Worm (Caenorhabditis elegans) whole organism, young adult: ENCODE measurements around the gene par-2.

Source experiments
- B0035.1 ChIP-seq: sonication (generic microtip); optimal IDR thresholded peaks from 2 replicates; lab custom pipeline; 2016; ENCODE audit warnings: missing genetic modification characterization, mild to moderate bottlenecking, missing compliant biosample characterization, missing genotype, missing genetic modification reagents
- C17E4.6 ChIP-seq: fragments of 200-800 bp; sonication (Bioruptor generic); IDR thresholded peaks from 2 replicates; pipeline ENCODE4 v1.3.6; 2022; ENCODE audit warnings: missing genetic modification reagents, missing genetic modification characterization, missing compliant biosample characterization
- F33H1.4 ChIP-seq: fragments of 200-800 bp; sonication (Bioruptor generic); IDR thresholded peaks from 2 replicates; pipeline ENCODE4 v1.3.6; 2022; ENCODE audit warnings: missing genetic modification reagents, missing genetic modification characterization, missing compliant biosample characterization
- F39B2.1 ChIP-seq: fragments of 200-800 bp; sonication (Bioruptor generic); IDR thresholded peaks from 2 replicates; pipeline ENCODE4 v1.3.6; 2022; ENCODE audit warnings: missing genetic modification reagents, missing genetic modification characterization, missing compliant biosample characterization
- F52B5.7 ChIP-seq: sonication (generic microtip); optimal IDR thresholded peaks from 2 replicates; lab custom pipeline; 2016; ENCODE audit warnings: mild to moderate bottlenecking, missing genetic modification characterization, missing compliant biosample characterization
- T07F8.4 ChIP-seq: sonication (generic microtip); optimal IDR thresholded peaks from 2 replicates; lab custom pipeline; 2016; ENCODE audit warnings: mild to moderate bottlenecking, missing genetic modification characterization, moderate library complexity, missing compliant biosample characterization
- Y56A3A.18 ChIP-seq: fragments of 200-800 bp; sonication (Bioruptor generic); IDR thresholded peaks from 2 replicates; pipeline ENCODE4 v1.3.6; 2022; ENCODE audit warnings: missing genetic modification reagents, missing genetic modification characterization, missing compliant biosample characterization
- Y79H2A.3 ChIP-seq: fragments of 200-800 bp; sonication (Bioruptor generic); conservative IDR thresholded peaks from 2 replicates; pipeline ENCODE4 v1.3.6; 2022; ENCODE audit warnings: missing genetic modification reagents, missing genetic modification characterization, missing compliant biosample characterization
- ZK185.1 ChIP-seq: sonication (generic microtip); optimal IDR thresholded peaks from 2 replicates; lab custom pipeline; 2016; ENCODE audit warnings: mild to moderate bottlenecking, missing genetic modification characterization, missing compliant biosample characterization; ENCODE audit not compliant: poor library complexity, severe bottlenecking
- athp-1 ChIP-seq: sonication (generic microtip); optimal IDR thresholded peaks from 2 replicates; lab custom pipeline; 2017; ENCODE audit warnings: mild to moderate bottlenecking, missing genetic modification characterization, missing compliant biosample characterization
- attf-3 ChIP-seq: fragments of 200-800 bp; sonication (Bioruptor generic); conservative IDR thresholded peaks from 2 replicates; pipeline ENCODE4 v1.3.6; 2022; ENCODE audit warnings: missing genetic modification reagents, missing genetic modification characterization, missing compliant biosample characterization
- attf-5 ChIP-seq: fragments of 200-800 bp; sonication (Bioruptor generic); optimal IDR thresholded peaks from 2 replicates; lab custom pipeline; 2018; ENCODE audit warnings: mild to moderate bottlenecking, missing genetic modification characterization, missing compliant biosample characterization
- ccch-3 ChIP-seq: fragments of 200-800 bp; sonication (Bioruptor generic); optimal IDR thresholded peaks from 2 replicates; lab custom pipeline; 2018; ENCODE audit warnings: mild to moderate bottlenecking, missing genetic modification characterization, missing compliant biosample characterization
- cebp-2 ChIP-seq: fragments of 200-800 bp; sonication (Bioruptor generic); IDR thresholded peaks from 2 replicates; pipeline ENCODE4 v1.3.6; 2022; ENCODE audit warnings: missing genetic modification characterization, missing compliant biosample characterization
- ceh-27 ChIP-seq: fragments of 200-800 bp; sonication (Bioruptor generic); optimal IDR thresholded peaks from 2 replicates; lab custom pipeline; 2018; ENCODE audit warnings: mild to moderate bottlenecking, missing genetic modification characterization, moderate library complexity, missing compliant biosample characterization
- ceh-91 ChIP-seq: fragments of 200-800 bp; sonication (Bioruptor generic); IDR thresholded peaks from 2 replicates; pipeline ENCODE4 v1.3.6; 2022; ENCODE audit warnings: missing genetic modification reagents, missing genetic modification characterization, missing compliant biosample characterization
- chd-7 ChIP-seq: sonication (generic microtip); optimal IDR thresholded peaks from 2 replicates; lab custom pipeline; 2016; ENCODE audit warnings: mild to moderate bottlenecking, missing genetic modification characterization, moderate library complexity, missing compliant biosample characterization
- die-1 ChIP-seq: sonication (generic microtip); optimal IDR thresholded peaks from 2 replicates; lab custom pipeline; 2016; ENCODE audit warnings: missing genotype, mild to moderate bottlenecking, missing genetic modification characterization, missing compliant biosample characterization
- egl-18 ChIP-seq: fragments of 200-800 bp; sonication (Bioruptor generic); IDR thresholded peaks from 2 replicates; pipeline ENCODE4 v1.3.6; 2022; ENCODE audit warnings: missing genetic modification reagents, missing genetic modification characterization, missing compliant biosample characterization
- egrh-3 ChIP-seq: fragments of 200-800 bp; sonication (Bioruptor generic); IDR thresholded peaks from 2 replicates; pipeline ENCODE4 v1.3.6; 2022; ENCODE audit warnings: missing genetic modification reagents, missing genetic modification characterization, missing compliant biosample characterization
- hrde-1 ChIP-seq: sonication (generic microtip); optimal IDR thresholded peaks from 2 replicates; lab custom pipeline; 2016; ENCODE audit warnings: missing genetic modification characterization, mild to moderate bottlenecking, missing compliant biosample characterization, moderate library complexity, missing genotype, missing genetic modification reagents, borderline replicate concordance
- lin-40 ChIP-seq: sonication (generic microtip); optimal IDR thresholded peaks from 2 replicates; lab custom pipeline; 2016; ENCODE audit warnings: missing genetic modification characterization, mild to moderate bottlenecking, missing compliant biosample characterization, missing genotype, missing genetic modification reagents
- lsy-27 ChIP-seq: sonication (generic microtip); optimal IDR thresholded peaks from 2 replicates; lab custom pipeline; 2017; ENCODE audit warnings: missing genetic modification characterization, mild to moderate bottlenecking, missing compliant biosample characterization, antibody characterized with exemption, missing genotype, borderline replicate concordance; ENCODE audit not compliant: insufficient read depth
- mxl-1 ChIP-seq: sonication (generic microtip); optimal IDR thresholded peaks from 2 replicates; lab custom pipeline; 2016; ENCODE audit warnings: missing genetic modification characterization, missing compliant biosample characterization
- nfya-1 ChIP-seq: sonication (generic microtip); optimal IDR thresholded peaks from 2 replicates; lab custom pipeline; 2017; ENCODE audit warnings: antibody characterized with exemption, missing compliant biosample characterization, missing genetic modification characterization, borderline replicate concordance; ENCODE audit not compliant: insufficient read depth
- nfyb-1 ChIP-seq: fragments of 200-800 bp; sonication (Bioruptor generic); IDR thresholded peaks from 2 replicates; pipeline ENCODE4 v1.3.6; 2022; ENCODE audit warnings: missing genetic modification reagents, missing genetic modification characterization, missing compliant biosample characterization
- nhr-90 ChIP-seq: sonication (generic microtip); optimal IDR thresholded peaks from 2 replicates; lab custom pipeline; 2016; ENCODE audit warnings: missing genotype, mild to moderate bottlenecking, missing genetic modification characterization, missing compliant biosample characterization
- pbrm-1 ChIP-seq: fragments of 200-800 bp; sonication (Bioruptor generic); IDR thresholded peaks from 2 replicates; pipeline ENCODE4 v1.3.6; 2022; ENCODE audit warnings: missing genetic modification reagents, missing genetic modification characterization, missing compliant biosample characterization
- pha-4 ChIP-seq: fragments of 150-350 bp; sonication (generic microtip); optimal IDR thresholded peaks from 2 replicates; lab custom pipeline; 2014; ENCODE audit warnings: missing biosample characterization, missing genetic modification reagents, missing genetic modification characterization
- snpc-3.4 ChIP-seq: sonication (generic microtip); optimal IDR thresholded peaks from 2 replicates; lab custom pipeline; 2017; ENCODE audit warnings: missing genetic modification characterization, mild to moderate bottlenecking, missing compliant biosample characterization, antibody characterized with exemption, moderate library complexity, missing genotype, missing genetic modification reagents
- tlf-1 ChIP-seq: fragments of 200-800 bp; sonication (Bioruptor generic); optimal IDR thresholded peaks from 2 replicates; lab custom pipeline; 2018; ENCODE audit warnings: mild to moderate bottlenecking, missing genetic modification characterization, missing compliant biosample characterization
- zfh-2 ChIP-seq: fragments of 200-800 bp; sonication (Bioruptor generic); conservative IDR thresholded peaks from 2 replicates; pipeline ENCODE4 v1.3.6; 2022; ENCODE audit warnings: missing genetic modification reagents, missing genetic modification characterization, missing compliant biosample characterization
- zim-3 ChIP-seq: sonication (generic microtip); optimal IDR thresholded peaks from 2 replicates; lab custom pipeline; 2017; ENCODE audit warnings: mild to moderate bottlenecking, missing genetic modification characterization, moderate library complexity, missing compliant biosample characterization
- ztf-25 ChIP-seq: fragments of 200-800 bp; sonication (Bioruptor generic); IDR thresholded peaks from 2 replicates; pipeline ENCODE4 v1.3.6; 2022; ENCODE audit warnings: missing genetic modification reagents, missing genetic modification characterization, missing compliant biosample characterization
- ztf-26 ChIP-seq: sonication (generic microtip); optimal IDR thresholded peaks from 2 replicates; lab custom pipeline; 2017; ENCODE audit warnings: missing genetic modification characterization, missing compliant biosample characterization
- ztf-28 ChIP-seq: fragments of 200-800 bp; sonication (Bioruptor generic); IDR thresholded peaks from 2 replicates; pipeline ENCODE4 v1.3.6; 2022; ENCODE audit warnings: missing genetic modification reagents, missing genetic modification characterization, missing compliant biosample characterization

Gene par-2

DNA sequence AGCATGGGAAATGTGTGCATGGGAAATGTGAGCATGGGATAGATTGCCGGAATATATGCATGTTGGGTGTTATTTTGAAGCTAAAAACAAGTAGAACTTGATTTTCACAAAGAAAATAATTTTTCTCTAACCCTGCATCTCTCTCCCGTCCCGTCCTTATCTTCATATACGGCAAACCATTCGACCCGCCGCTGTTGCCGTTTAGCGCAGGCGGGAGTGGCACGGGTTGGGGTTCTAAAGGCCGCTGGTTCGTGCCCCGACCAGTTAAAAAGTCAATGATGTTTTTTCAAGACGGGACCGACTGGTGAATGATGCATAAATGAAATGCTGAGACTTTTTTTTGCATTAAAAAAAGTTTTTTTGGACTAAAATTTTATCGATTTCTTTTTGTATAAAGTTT, 41.0 kb downstream of the par-2 start (continued):
- no peak for TF ChIP-seq Y79H2A.3
- peak; percentile 53 for TF ChIP-seq die-1 (tag; lab: Kevin White, UChicago)
- TF ChIP-seq snpc-3.4 (tag; lab: Kevin White, UChicago) = peak; percentile 48
- TF ChIP-seq lin-40 (tag; lab: Kevin White, UChicago) = peak; percentile 39
- TF ChIP-seq nfyb-1 (GFP tag; lab: Robert Waterston, UW) = peak; percentile 79
- TF ChIP-seq hrde-1 (tag; lab: Kevin White, UChicago) = no peak
- TF ChIP-seq Y56A3A.18 = peak; percentile 73; the same call in 1 of the 2 replicates
- peak; percentile 77 for TF ChIP-seq nhr-90 (tag; lab: Kevin White, UChicago)
- TF ChIP-seq ztf-26 (tag; lab: Kevin White, UChicago) = peak; percentile 64
- TF ChIP-seq nfya-1 (tag; lab: Kevin White, UChicago) = no peak
- no peak for TF ChIP-seq attf-3 (GFP tag; lab: Robert Waterston, UW)
- TF ChIP-seq T07F8.4 (tag; lab: Kevin White, UChicago) = peak; percentile 13
- TF ChIP-seq attf-5 (GFP tag; lab: Kevin White, UChicago) = peak; percentile 45
- peak; percentile 64; the same call in 1 of the 2 replicates for TF ChIP-seq pbrm-1 (GFP tag; lab: Robert Waterston, UW)
- peak; percentile 36 for TF ChIP-seq athp-1 (tag; lab: Kevin White, UChicago)
- TF ChIP-seq ceh-27 (GFP tag; lab: Kevin White, UChicago) = peak; percentile 58
- 0 out of 2 replicates have a peak, but pooled peaks have one; percentile 61 for TF ChIP-seq ztf-25 (GFP tag; lab: Robert Waterston, UW)
- TF ChIP-seq ceh-91 = no peak
- TF ChIP-seq, all 124 proteins: peak for 48

DNA sequence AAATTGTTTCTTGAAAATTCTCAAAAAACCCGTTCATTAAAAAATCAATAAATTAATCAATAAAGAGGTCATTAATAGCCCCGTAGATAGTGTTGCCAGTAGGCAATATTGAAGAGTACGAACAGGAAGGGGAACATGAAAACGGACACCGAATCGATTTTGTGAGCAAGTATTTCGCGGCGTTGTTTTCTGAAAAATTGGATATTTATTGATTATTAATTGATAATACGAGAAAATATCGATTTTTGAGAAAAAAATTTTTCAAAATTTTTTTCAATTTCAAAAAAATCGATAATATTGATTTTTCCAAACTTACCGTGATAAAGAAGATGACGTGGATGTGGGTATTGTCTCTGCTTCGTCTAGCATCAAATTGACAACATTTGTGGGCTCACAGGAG, 44.3 kb downstream of the par-2 start:
- TF ChIP-seq ceh-91 = no peak
- TF ChIP-seq F33H1.4 (GFP tag; lab: Robert Waterston, UW) = no peak
- TF ChIP-seq hrde-1 (tag; lab: Kevin White, UChicago) = no peak
- TF ChIP-seq B0035.1 = no peak
- TF ChIP-seq lsy-27 (tag; lab: Kevin White, UChicago) = no peak
- no peak for TF ChIP-seq F52B5.7
- no peak for TF ChIP-seq nfya-1 (tag; lab: Kevin White, UChicago)
- no peak for TF ChIP-seq egl-18 (GFP tag; lab: Robert Waterston, UW)
- TF ChIP-seq ztf-28 (GFP tag; lab: Robert Waterston, UW) = no peak
- no peak for TF ChIP-seq zim-3
- no peak for TF ChIP-seq ztf-26 (tag; lab: Kevin White, UChicago)
- TF ChIP-seq F39B2.1 (GFP tag; lab: Robert Waterston, UW) = no peak
- no peak for TF ChIP-seq attf-5 (GFP tag; lab: Kevin White, UChicago)
- no peak for TF ChIP-seq tlf-1
- TF ChIP-seq pha-4 (tag; lab: Kevin White, UChicago) = no peak
- no peak for TF ChIP-seq ZK185.1
- TF ChIP-seq zfh-2 = no peak

DNA sequence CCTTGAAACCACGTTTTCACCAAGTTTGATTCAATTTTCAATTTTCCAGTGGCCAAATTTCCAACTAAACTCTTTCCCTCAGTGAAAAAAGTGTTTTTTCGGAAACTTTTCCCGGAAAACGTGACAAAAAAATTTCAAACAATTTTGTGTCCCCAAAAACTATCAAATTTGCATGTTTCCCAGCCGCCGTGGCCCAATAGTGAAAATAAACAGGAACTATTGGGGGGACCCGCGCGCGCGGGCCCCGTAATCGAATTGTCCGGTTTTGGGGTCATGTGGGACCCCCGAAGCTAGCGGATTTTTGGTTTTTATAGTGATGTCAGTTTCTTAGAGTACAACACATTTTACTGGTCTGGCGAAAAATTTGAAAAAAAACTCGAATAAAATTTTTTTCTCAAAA, 50.3 kb downstream of the par-2 start:
- TF ChIP-seq C17E4.6 (GFP tag; lab: Robert Waterston, UW) = no peak
- TF ChIP-seq ccch-3 (GFP tag; lab: Kevin White, UChicago) = no peak
- TF ChIP-seq zfh-2 = 0 out of 2 replicates have a peak, but pooled peaks have one; percentile 31
- TF ChIP-seq chd-7 (tag; lab: Kevin White, UChicago) = no peak
- TF ChIP-seq, all 124 proteins: peak for 1

DNA sequence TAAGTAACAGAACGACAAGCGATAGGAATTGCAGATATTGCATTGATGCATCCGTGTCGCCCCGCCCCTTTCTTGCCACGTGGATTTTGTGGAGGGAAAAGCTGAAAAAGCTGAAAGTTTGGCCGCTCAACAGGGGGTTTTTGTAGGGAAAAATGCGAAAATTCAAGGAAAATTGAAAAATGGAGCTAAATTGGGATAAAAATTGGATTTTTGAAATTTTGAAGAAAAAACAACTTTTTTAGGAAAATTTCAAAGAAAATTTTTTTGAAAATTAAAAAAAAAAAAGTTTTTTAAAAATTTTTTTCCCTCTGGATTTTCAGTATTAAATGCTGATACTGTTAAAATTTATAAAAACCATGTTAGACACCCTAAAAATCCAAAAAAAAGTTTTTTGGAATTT, 54.7 kb downstream of the par-2 start, which contains the start of gene lgc-46:
Gene lgc-46, minus strand, starts transcription at position 101 of the 400 bp plus-strand sequence.
- no peak for TF ChIP-seq egrh-3 (GFP tag; lab: Robert Waterston, UW)
- no peak for TF ChIP-seq mxl-1 (tag; lab: Kevin White, UChicago)
- no peak for TF ChIP-seq zim-3
- TF ChIP-seq cebp-2 (GFP tag; lab: Robert Waterston, UW) = no peak
